Worm (Caenorhabditis elegans) whole organism, young adult: ENCODE data around the gene acer-1.

Source experiments
- attf-5 ChIP-seq: fragments of 200-800 bp; sonication (Bioruptor generic); optimal IDR thresholded peaks from 2 replicates; lab custom pipeline; 2018; ENCODE audit warnings: mild to moderate bottlenecking, missing genetic modification characterization, missing compliant biosample characterization
- nhr-27 ChIP-seq: fragments of 200-800 bp; sonication (Bioruptor generic); optimal IDR thresholded peaks from 2 replicates; lab custom pipeline; 2018; ENCODE audit warnings: mild to moderate bottlenecking, missing genetic modification characterization, moderate library complexity, missing compliant biosample characterization
- ztf-26 ChIP-seq: sonication (generic microtip); optimal IDR thresholded peaks from 2 replicates; lab custom pipeline; 2017; ENCODE audit warnings: missing genetic modification characterization, missing compliant biosample characterization

- TF ChIP-seq ztf-26 (no peak), nhr-27 (tag; lab: Kevin White, UChicago) (no peak), attf-5 (GFP tag; lab: Kevin White, UChicago) (no peak)
Measured at ce11 chrII:6932978-6933377, 42.8 kb upstream of the acer-1 start.
